Worm (Caenorhabditis elegans): ENCODE results near the gene aakg-1.

The aakg-1 gene

DNA sequence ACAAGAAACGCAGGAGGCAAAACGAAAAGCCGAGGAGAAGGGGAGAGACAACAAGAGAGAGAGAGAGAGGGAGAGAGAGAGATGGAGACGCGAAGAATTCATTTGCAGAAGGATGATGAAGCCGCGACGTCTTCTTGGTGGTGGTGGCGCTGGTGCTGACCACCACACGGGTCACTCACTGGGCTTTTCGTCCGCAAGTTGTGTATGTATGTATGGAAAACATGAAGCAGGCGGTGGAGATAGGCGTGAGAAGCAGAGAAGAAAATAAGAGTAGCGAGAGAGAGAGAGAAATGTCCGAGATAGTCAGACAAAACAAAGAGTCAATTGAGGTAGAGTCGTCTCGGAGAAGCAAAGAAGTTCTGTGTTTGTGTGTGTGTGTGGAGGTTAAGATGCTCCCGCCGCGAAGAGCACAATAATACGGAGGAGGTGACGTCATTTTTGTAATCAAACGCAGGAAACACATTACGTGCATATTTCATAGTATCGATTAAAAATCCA lies 17.1 kb downstream of the aakg-1 start:
- TF ChIP-seq W03F9.2 (tag; optimal IDR thresholded peaks at IDR 0.05) (peak; percentile 30), dao-5 (tag; optimal IDR thresholded peaks at IDR 0.05) (no peak), him-1 (tag; optimal IDR thresholded peaks at IDR 0.05) (peak; percentile 46)

ce11 chrIII:12556104-12556503 lies 19.1 kb downstream of the aakg-1 start:
- TF ChIP-seq W03F9.2 (tag; optimal IDR thresholded peaks at IDR 0.05), result no peak
- TF ChIP-seq him-1 (tag; optimal IDR thresholded peaks at IDR 0.05), result peak; percentile 18
- no peak for TF ChIP-seq dao-5 (tag; optimal IDR thresholded peaks at IDR 0.05)

DNA sequence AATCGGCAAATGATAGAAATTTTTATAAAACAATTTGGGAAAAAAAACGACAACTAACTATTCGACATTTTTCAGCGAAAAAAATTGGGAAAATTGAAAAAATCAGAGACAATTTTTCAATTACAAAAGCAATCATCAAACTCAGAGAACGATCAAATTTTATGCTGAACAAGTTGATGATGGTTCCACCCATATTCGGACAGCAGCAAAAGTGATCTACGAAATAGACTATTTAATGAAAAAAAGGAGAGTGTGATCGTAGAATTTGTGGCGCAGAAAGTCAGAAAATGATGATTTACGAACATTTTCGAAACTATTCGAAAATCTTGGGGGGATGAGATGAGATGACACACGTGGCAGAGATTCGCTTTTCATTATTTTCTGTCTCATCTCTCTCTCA lies 23.9 kb downstream of the aakg-1 start:
- TF ChIP-seq him-1 (tag; optimal IDR thresholded peaks at IDR 0.05) (no peak), W03F9.2 (tag; optimal IDR thresholded peaks at IDR 0.05) (no peak), dao-5 (tag; optimal IDR thresholded peaks at IDR 0.05) (no peak)

DNA sequence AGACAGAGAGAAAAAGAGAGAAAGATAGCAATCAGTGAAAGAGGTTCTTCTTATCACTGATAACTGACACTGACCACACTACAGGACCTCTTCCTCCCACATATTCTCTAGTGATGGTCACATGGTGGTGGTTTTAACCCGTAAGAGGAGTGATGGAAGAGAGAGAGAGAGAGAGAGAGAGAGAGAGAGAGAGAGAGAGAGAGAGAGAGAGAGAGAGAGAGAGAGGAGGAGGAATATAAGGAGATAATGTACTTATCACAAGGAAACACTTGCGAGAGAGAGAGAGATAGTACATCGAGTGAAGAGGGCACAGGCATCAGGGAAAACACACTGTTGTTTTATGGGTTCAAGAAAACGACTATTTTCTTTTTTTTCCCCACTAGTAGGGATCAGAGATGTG lies 25.5 kb downstream of the aakg-1 start:
- no peak for TF ChIP-seq dao-5 (tag; optimal IDR thresholded peaks at IDR 0.05)
- TF ChIP-seq W03F9.2 (tag; optimal IDR thresholded peaks at IDR 0.05), result peak; percentile 13

DNA sequence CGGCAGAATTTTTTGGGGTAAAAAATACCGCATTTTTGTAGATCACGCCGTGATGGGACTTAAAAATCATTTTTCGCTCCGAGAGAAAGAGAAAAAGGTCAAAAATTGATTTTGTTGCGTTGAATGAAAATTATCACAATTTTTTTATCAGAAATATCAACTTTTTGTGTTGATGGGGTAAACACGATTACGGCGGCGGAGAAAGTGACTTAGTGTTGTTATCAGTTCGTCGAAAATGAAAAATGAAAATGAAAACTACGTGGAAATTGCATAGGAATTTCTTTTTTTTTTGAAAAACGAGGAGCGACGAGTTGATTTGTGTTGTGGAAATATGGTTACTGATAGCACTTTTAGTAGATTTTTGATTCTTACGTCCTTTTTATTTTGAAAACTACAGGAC lies 26.8 kb downstream of the aakg-1 start:
- TF ChIP-seq dao-5 (tag; optimal IDR thresholded peaks at IDR 0.05), result no peak
- no peak for TF ChIP-seq W03F9.2 (tag; optimal IDR thresholded peaks at IDR 0.05)
- no peak for TF ChIP-seq him-1 (tag; optimal IDR thresholded peaks at IDR 0.05)

ce11 chrIII:12542656-12543055 lies 32.5 kb downstream of the aakg-1 start:
- TF ChIP-seq W03F9.2 (tag; optimal IDR thresholded peaks at IDR 0.05), result no peak
- TF ChIP-seq him-1 (tag; optimal IDR thresholded peaks at IDR 0.05), result no peak
- TF ChIP-seq dao-5 (tag; optimal IDR thresholded peaks at IDR 0.05), result no peak

- no peak for TF ChIP-seq dao-5 (tag; optimal IDR thresholded peaks at IDR 0.05)
- no peak for TF ChIP-seq him-1 (tag; optimal IDR thresholded peaks at IDR 0.05)
- TF ChIP-seq W03F9.2 (tag; optimal IDR thresholded peaks at IDR 0.05), result no peak
Observed at ce11 chrIII:12540411-12540810, 34.8 kb downstream of the aakg-1 start.

DNA sequence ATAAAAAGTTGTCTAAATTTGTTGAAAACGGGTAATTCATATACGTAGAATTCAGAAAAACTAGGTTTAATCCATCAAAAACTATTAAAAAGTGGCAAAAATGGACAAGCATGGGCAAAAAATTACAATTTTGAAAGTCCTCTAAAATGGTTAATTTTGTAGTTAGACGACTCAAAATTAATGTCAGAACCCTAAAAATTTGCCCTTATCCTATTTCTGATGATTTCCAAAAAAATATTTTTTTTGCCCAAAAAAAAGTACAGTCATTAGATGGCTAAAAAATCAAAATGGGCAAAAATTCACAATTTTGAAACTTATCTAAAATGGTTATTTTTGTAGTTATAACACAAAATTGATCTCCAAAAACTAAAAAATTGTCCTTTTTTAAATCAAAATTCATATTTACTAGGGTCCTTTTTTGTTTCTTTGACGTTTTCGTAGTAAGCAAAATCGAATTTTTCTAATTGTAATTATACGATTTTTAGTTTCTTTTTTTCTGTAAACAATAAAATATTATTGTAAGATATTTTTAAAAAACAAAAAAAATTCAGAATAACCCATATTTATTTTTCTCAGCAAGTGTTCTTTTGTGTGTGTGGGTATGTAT lies 37.9 kb downstream of the aakg-1 start:
- TF ChIP-seq him-1 (tag; optimal IDR thresholded peaks at IDR 0.05) (no peak), W03F9.2 (tag; optimal IDR thresholded peaks at IDR 0.05) (no peak), dao-5 (tag; optimal IDR thresholded peaks at IDR 0.05) (no peak)

DNA sequence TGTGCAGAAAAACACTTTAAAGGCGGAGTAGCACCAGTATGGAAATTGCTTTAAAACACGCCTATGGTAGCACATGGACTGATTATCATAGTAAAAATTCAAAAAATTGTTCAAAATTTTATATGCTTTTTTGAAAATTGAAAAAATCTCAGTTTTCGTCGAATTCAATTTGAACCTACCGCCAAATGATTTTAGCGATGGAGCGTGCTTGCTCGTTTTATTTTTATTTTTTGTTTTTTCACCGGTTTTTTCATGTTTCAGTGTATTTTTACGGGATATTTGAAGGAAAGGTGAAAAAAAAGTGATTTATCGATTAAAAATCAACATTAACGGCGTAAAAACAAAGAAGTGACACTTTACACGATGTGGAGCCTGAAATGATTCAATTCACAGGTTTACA lies 41.3 kb downstream of the aakg-1 start:
- TF ChIP-seq him-1 (tag; optimal IDR thresholded peaks at IDR 0.05) (no peak), W03F9.2 (tag; optimal IDR thresholded peaks at IDR 0.05) (no peak), dao-5 (tag; optimal IDR thresholded peaks at IDR 0.05) (no peak)

DNA sequence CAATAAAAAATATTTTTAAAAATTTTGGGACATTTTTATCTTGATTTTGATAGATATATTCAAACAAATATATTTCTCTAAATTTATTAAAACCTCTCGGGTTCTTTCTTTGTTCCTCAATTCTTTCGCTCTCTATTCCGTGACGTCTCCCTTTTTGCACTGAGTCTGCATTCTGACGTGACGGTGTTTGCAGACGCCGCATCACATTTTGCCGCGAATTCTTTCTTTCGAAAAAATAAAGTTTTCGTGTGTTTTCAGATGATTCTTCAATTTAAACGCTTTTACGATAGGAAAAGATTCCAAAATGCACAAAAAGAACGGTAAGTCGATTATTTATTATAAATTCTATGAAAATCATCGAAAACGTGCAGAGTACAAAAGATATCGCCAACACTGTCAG lies 47.2 kb downstream of the aakg-1 start:
- TF ChIP-seq W03F9.2 (tag; optimal IDR thresholded peaks at IDR 0.05) (no peak), him-1 (tag; optimal IDR thresholded peaks at IDR 0.05) (no peak), dao-5 (tag; optimal IDR thresholded peaks at IDR 0.05) (no peak)

DNA sequence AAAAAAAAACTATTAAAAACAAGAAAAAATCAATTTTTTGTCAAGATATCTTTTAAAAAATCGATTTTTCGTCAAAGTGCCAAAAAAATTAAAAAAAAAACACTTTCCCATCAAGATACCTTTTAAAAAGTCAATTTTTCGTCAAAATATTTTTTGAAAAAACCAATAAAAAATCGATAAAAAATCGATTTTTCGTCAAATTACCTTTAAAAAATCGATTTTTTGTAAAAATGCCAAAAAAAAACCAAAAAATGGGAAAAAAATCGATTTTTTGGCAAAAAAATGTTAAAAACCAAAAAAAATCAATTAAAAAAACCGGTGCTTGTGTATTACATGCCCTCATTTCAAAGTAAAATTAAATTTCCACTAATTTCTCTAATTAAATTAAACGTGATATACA lies 57.5 kb downstream of the aakg-1 start:
- TF ChIP-seq W03F9.2 (tag; optimal IDR thresholded peaks at IDR 0.05) (no peak), him-1 (tag; optimal IDR thresholded peaks at IDR 0.05) (no peak), dao-5 (tag; optimal IDR thresholded peaks at IDR 0.05) (no peak)

ce11 chrIII:12510505-12510904 lies 64.7 kb downstream of the aakg-1 start:
- TF ChIP-seq dao-5 (tag; optimal IDR thresholded peaks at IDR 0.05) (no peak), him-1 (tag; optimal IDR thresholded peaks at IDR 0.05) (no peak), W03F9.2 (tag; optimal IDR thresholded peaks at IDR 0.05) (no peak)

- TF ChIP-seq dao-5 (tag; optimal IDR thresholded peaks at IDR 0.05) (no peak), W03F9.2 (tag; optimal IDR thresholded peaks at IDR 0.05) (peak; percentile 9)
Observed at ce11 chrIII:12499245-12499644, 76.0 kb downstream of the aakg-1 start, which contains the start of gene sql-1. Gene sql-1 (plus strand): TSS chrIII:12499557.

DNA sequence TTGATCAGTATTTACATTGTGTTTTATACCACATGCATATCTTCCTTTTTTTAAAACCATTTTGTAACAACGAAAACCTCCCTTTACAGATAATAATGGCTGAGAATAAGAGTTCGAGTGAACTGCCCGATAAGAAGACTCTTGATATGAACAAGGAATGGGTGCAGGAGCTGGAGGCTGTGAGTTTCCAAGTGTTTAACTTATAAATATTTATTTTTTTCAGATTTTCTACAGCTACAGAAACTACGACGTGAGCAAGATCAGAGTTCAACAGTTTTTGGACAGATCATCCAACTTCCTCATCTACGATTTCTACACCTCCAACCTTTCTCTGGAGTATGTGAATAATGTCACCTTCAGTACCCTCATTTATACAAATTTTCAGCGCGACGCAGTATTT lies 78.8 kb downstream of the aakg-1 start, which contains the start of gene herd-1:
herd-1 (plus strand) TSS at position 90 of the 400 bp plus-strand sequence.
- TF ChIP-seq dao-5 (tag; optimal IDR thresholded peaks at IDR 0.05), result no peak
- TF ChIP-seq him-1 (tag; optimal IDR thresholded peaks at IDR 0.05), result no peak

DNA sequence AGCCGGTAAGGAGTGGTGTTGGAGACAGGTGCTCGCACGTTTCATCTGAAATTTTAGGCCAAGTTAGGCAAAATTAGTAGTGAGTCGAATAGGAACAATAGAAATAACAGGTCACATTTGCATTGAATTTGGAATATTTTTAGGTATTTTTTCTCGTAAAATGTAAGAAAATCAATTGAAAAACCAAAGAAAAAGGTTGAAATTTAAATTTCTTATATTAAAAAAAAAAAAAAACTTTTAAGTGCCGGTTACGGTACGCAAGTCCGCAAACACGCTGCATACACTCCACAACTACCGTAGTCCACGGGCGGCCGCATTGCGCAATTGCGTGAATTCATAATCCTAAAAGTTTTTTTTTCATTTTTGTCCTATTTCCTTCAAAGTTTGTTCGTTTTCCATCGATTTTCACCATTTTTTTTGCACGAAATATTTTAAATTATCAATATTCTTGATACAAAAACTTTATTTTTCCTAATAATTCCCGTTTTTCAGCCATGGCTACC lies 79.6 kb downstream of the aakg-1 start, which contains the start of the genes Y111B2A.1 and Y111B2A.2:
Y111B2A.1 (minus strand) TSS at position 51 of the 503 bp plus-strand sequence.
Y111B2A.2 (plus strand) TSS at position 493 of the 503 bp plus-strand sequence.
- TF ChIP-seq W03F9.2 (tag; optimal IDR thresholded peaks at IDR 0.05) (peak; percentile 9), him-1 (tag; optimal IDR thresholded peaks at IDR 0.05) (no peak)
